Worm (Caenorhabditis elegans) whole organism, L4 larva: ENCODE data around the gene acr-21.

Source experiments
- fkh-10 ChIP-seq: fragments of 150-350 bp; optimal IDR thresholded peaks from 2 replicates; lab custom pipeline; 2014; ENCODE audit warnings: missing biosample characterization, missing genetic modification reagents, missing genetic modification characterization
- nhr-25 ChIP-seq: sonication (generic microtip); optimal IDR thresholded peaks from 2 replicates; lab custom pipeline; 2017; ENCODE audit warnings: missing genetic modification characterization, mild to moderate bottlenecking, missing compliant biosample characterization, antibody characterized with exemption, moderate library complexity, borderline replicate concordance; ENCODE audit not compliant: insufficient read depth

DNA sequence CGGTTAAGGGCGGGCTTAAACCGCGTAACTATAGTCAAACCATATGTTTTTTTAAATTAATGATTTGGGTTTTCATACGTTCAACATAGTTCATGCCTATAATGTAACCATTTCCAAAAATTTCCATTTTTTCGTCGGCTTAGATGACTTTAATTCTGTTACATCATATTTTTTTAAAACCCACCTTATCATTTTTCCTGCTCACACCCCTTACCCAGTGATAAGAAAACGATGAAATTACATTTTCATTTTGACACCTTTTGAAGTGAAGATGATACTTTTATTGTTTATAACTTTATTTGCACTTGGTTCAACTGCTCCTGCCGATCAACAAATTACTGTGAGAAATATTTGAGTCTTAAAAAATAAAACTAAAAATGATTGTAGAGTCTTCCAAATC, 30.6 kb downstream of the acr-21 start, which contains the start of gene ctsa-4.2:
- TF ChIP-seq nhr-25 (tag; lab: Kevin White, UChicago) = no peak
- TF ChIP-seq fkh-10 (GFP tag; lab: Kevin White, UChicago) = no peak
